Worm (Caenorhabditis elegans) whole organism, midembryonic: ENCODE data around the gene clh-4.

Source experiments
- T22C8.4 ChIP-seq: fragments of 200-800 bp; sonication (Bioruptor generic); IDR thresholded peaks from 2 replicates; pipeline ENCODE4 v1.3.6; 2022; ENCODE audit warnings: missing genetic modification characterization, missing compliant biosample characterization
- cog-1 ChIP-seq: sonication (generic microtip); optimal IDR thresholded peaks from 2 replicates; lab custom pipeline; 2016; ENCODE audit warnings: missing genetic modification characterization, missing compliant biosample characterization
- flt-1 ChIP-seq: fragments of 200-800 bp; sonication (Bioruptor generic); IDR thresholded peaks from 2 replicates; pipeline ENCODE4 v1.3.6; 2022; ENCODE audit warnings: missing genetic modification characterization, missing compliant biosample characterization
- ztf-29 ChIP-seq: fragments of 200-800 bp; sonication (Bioruptor generic); IDR thresholded peaks from 2 replicates; pipeline ENCODE4 v1.3.6; 2022; ENCODE audit warnings: missing genetic modification reagents, missing genetic modification characterization, missing compliant biosample characterization

DNA sequence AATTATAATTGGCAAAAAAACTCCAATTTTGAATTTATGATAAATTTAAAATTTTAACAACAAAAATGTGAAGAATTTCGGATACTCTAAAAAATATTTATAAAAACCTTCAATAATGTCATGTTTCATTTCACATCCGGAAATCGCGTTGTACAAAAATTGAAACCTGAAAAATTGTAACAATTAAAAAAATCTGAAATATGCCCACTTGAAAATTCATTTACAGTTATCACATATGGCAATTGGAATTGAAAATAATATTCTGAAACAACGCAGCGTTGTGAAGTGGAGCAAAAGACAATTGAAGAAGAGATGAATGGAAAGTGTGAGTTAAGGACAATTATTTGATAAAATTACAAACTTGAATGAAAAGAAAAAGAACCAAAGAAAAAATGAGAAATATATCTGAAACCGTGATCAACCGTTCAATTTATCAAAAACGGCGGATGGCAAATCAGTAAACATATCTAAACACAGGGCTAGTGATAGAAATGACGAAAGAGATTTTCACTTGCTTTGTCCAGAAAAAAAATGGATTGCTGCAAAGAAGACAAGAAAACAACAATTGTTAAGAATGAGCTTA is 48.2 kb upstream of the clh-4 start:
- TF ChIP-seq flt-1 (GFP tag; lab: Robert Waterston, UW) (no peak), T22C8.4 (GFP tag; lab: Robert Waterston, UW) (no peak), cog-1 (tag; lab: Kevin White, UChicago) (no peak), ztf-29 (GFP tag; lab: Robert Waterston, UW) (no peak)
